Worm (Caenorhabditis elegans) whole organism, L4 larva: ENCODE data around the gene F37B4.10.

Experiments used
- fkh-10 ChIP-seq: fragments of 150-350 bp; optimal IDR thresholded peaks from 2 replicates; lab custom pipeline; 2014; ENCODE audit warnings: missing biosample characterization, missing genetic modification reagents, missing genetic modification characterization
- nhr-25 ChIP-seq: sonication (generic microtip); optimal IDR thresholded peaks from 2 replicates; lab custom pipeline; 2017; ENCODE audit warnings: missing genetic modification characterization, mild to moderate bottlenecking, missing compliant biosample characterization, antibody characterized with exemption, moderate library complexity, borderline replicate concordance; ENCODE audit not compliant: insufficient read depth

DNA sequence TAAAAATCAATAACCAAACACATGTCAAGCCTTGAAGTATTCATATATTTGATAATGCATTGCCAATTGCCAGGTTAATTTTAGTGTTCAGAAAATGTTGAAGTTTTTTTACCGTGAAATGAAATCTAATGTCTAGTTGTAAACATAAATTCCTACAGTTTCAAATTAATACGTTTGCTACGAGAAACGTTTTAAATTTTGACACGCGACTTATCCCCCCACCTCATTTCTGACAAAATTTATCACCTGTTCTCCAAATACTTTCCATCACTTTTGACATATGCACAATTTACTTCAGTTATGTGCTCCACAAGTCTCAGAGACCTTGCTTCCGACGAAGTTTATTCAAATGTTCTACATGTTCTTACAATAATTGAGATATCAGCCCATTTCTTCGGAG is 36.5 kb upstream of the F37B4.10 start, which contains the start of gene srh-146:
- TF ChIP-seq fkh-10 (no peak), nhr-25 (tag; lab: Kevin White, UChicago) (no peak)
